Worm (Caenorhabditis elegans): ENCODE data around the gene F38B6.6.
A peak's percentile ranks its signal among the peaks of the same experiment; 100 is the strongest.

F38B6.6 gene

ce11 chrX:6735494-6735893 is 45.6 kb upstream of the F38B6.6 start (continued):
- TF ChIP-seq zag-1 (tag; optimal IDR thresholded peaks at IDR 0.05) (no peak), efl-3 (GFP tag; optimal IDR thresholded peaks at IDR 0.05) (no peak), ets-5 (GFP tag; IDR thresholded peaks at IDR 0.05) (no peak), nhr-237 (tag; optimal IDR thresholded peaks at IDR 0.05) (no peak), egl-13 (tag; optimal IDR thresholded peaks at IDR 0.05) (no peak), sptf-1 (tag; optimal IDR thresholded peaks at IDR 0.05) (no peak), jun-1 (tag; optimal IDR thresholded peaks at IDR 0.05) (no peak), ceh-90 (tag; optimal IDR thresholded peaks at IDR 0.05) (no peak), swsn-7 (tag; optimal IDR thresholded peaks at IDR 0.05) (no peak), lsy-2 (tag; optimal IDR thresholded peaks at IDR 0.05) (peak; percentile 36 to 77), irx-1 (tag; optimal IDR thresholded peaks at IDR 0.05) (peak; percentile 0), ztf-4 (tag; optimal IDR thresholded peaks at IDR 0.05) (peak; percentile 41), snpc-4 (tag; optimal IDR thresholded peaks at IDR 0.05) (no peak), efl-1 (optimal IDR thresholded peaks at IDR 0.05) (no peak), efl-1 (GFP tag; optimal IDR thresholded peaks at IDR 0.05 in 1 of 2) (no peak), mef-2 (tag; optimal IDR thresholded peaks at IDR 0.05) (peak; percentile 76), lin-39 (tag; optimal IDR thresholded peaks at IDR 0.05) (no peak), F16B12.6 (tag; optimal IDR thresholded peaks at IDR 0.05) (no peak), nhr-90 (tag; optimal IDR thresholded peaks at IDR 0.05; ENCODE audit: poor library complexity) (peak; percentile 8), Y116A8C.19 (tag; optimal IDR thresholded peaks at IDR 0.05; ENCODE audit: borderline replicate concordance) (no peak), skn-1 (tag; optimal IDR thresholded peaks at IDR 0.05) (no peak), nhr-11 (tag; optimal IDR thresholded peaks at IDR 0.05) (peak; percentile 32), elt-2 (tag; optimal IDR thresholded peaks at IDR 0.05) (no peak), nhr-85 (tag) (peak; percentile 78), rnt-1 (tag; optimal IDR thresholded peaks at IDR 0.05) (peak; percentile 46), C16A3.4 (tag; optimal IDR thresholded peaks at IDR 0.05) (peak; percentile 39), pag-3 (tag; optimal IDR thresholded peaks at IDR 0.05; ENCODE audit: borderline replicate concordance, insufficient read depth) (no peak), dsc-1 (tag; optimal IDR thresholded peaks at IDR 0.05) (no peak), fos-1 (tag; optimal IDR thresholded peaks at IDR 0.05) (no peak), unc-62 (GFP tag; optimal IDR thresholded peaks at IDR 0.05) (no peak), nhr-19 (GFP tag; conservative IDR thresholded peaks at IDR 0.05) (peak; percentile 79), ceh-82 (tag; optimal IDR thresholded peaks at IDR 0.05) (no peak), pax-3 (tag; optimal IDR thresholded peaks at IDR 0.05) (no peak), zip-4 (GFP tag; optimal IDR thresholded peaks at IDR 0.05) (no peak), unc-30 (tag; optimal IDR thresholded peaks at IDR 0.05) (no peak)

- TF ChIP-seq fkh-4 (tag; optimal IDR thresholded peaks at IDR 0.05; ENCODE audit: borderline replicate concordance) (no peak), snu-23 (GFP tag; optimal IDR thresholded peaks at IDR 0.05) (no peak), fkh-8 (tag; optimal IDR thresholded peaks at IDR 0.05) (no peak)
Observed at ce11 chrX:6733201-6733600, 43.3 kb upstream of the F38B6.6 start, which contains the start of gene R03E9.2. Gene R03E9.2 (minus strand): TSS chrX:6733301.

ce11 chrX:6729593-6729992 is 39.7 kb upstream of the F38B6.6 start, which contains the start of gene K11G12.6:
Gene K11G12.6 (minus strand): TSS chrX:6729657.
- TF ChIP-seq ceh-8 (GFP tag; optimal IDR thresholded peaks at IDR 0.05) (no peak), ceh-88 (GFP tag; IDR thresholded peaks at IDR 0.05) (no peak), lsy-2 (tag; optimal IDR thresholded peaks at IDR 0.05) (no peak), nhr-90 (tag; optimal IDR thresholded peaks at IDR 0.05; ENCODE audit: poor library complexity) (no peak), C34B4.2 (tag; optimal IDR thresholded peaks at IDR 0.05) (no peak), grh-1 (GFP tag; IDR thresholded peaks at IDR 0.05) (no peak), aha-1 (tag; optimal IDR thresholded peaks at IDR 0.05) (no peak), irx-1 (tag; optimal IDR thresholded peaks at IDR 0.05) (no peak), dsc-1 (tag; optimal IDR thresholded peaks at IDR 0.05) (no peak), lin-14 (GFP tag; optimal IDR thresholded peaks at IDR 0.05) (peak; percentile 72), tbx-2 (tag; optimal IDR thresholded peaks at IDR 0.05) (no peak), blmp-1 (tag; optimal IDR thresholded peaks at IDR 0.05) (no peak), C04F5.9 (tag; optimal IDR thresholded peaks at IDR 0.05) (no peak), lin-39 (tag; optimal IDR thresholded peaks at IDR 0.05) (no peak), ets-5 (GFP tag; IDR thresholded peaks at IDR 0.05) (no peak), Y116A8C.19 (tag; optimal IDR thresholded peaks at IDR 0.05; ENCODE audit: borderline replicate concordance) (no peak), ceh-63 (GFP tag; optimal IDR thresholded peaks at IDR 0.05) (no peak), hlh-4 (tag; optimal IDR thresholded peaks at IDR 0.05) (no peak), nhr-20 (tag; optimal IDR thresholded peaks at IDR 0.05) (peak; percentile 41), nhr-47 (tag; optimal IDR thresholded peaks at IDR 0.05) (no peak), nhr-19 (GFP tag; conservative IDR thresholded peaks at IDR 0.05) (no peak), lin-13 (GFP tag; optimal IDR thresholded peaks at IDR 0.05) (no peak)

Measured in whole organism, L1 larva.